Fruit fly (Drosophila melanogaster): ENCODE measurements around the gene CG9147.

CG9147 gene

dm6 chr2L:6082936-6083627 lies 17.3 kb downstream of the CG9147 start (continued):
- TF ChIP-seq shn (GFP tag; optimal IDR thresholded peaks at IDR 0.05) (no peak), CG2889 (GFP tag; IDR thresholded peaks at IDR 0.05) (no peak), Hmx (GFP tag; optimal IDR thresholded peaks at IDR 0.05) (no peak), Six4 (GFP tag; optimal IDR thresholded peaks at IDR 0.05) (no peak), Fer1 (GFP tag; optimal IDR thresholded peaks at IDR 0.05) (peak; percentile 57), bowl (GFP tag; IDR thresholded peaks at IDR 0.05) (no peak), CG17359 (tag; optimal IDR thresholded peaks at IDR 0.05) (no peak), row (GFP tag; IDR thresholded peaks at IDR 0.05) (no peak), kni (GFP tag; optimal IDR thresholded peaks at IDR 0.05) (peak; percentile 37), CG7745 (tag; optimal IDR thresholded peaks at IDR 0.05) (no peak), CG3995 (GFP tag; optimal IDR thresholded peaks at IDR 0.05) (no peak), ftz-f1 (GFP tag; optimal IDR thresholded peaks at IDR 0.05) (peak; percentile 96), CG1647 (GFP tag; optimal IDR thresholded peaks at IDR 0.05) (no peak), CG14014 (GFP tag; IDR thresholded peaks at IDR 0.05) (peak; percentile 11; the same call in 1 of the 2 replicates), abd-A (tag; optimal IDR thresholded peaks at IDR 0.05) (peak; percentile 66), HLH4C (GFP tag; IDR thresholded peaks at IDR 0.05; ENCODE audit: partially characterized antibody) (no peak), gsb (GFP tag; IDR thresholded peaks at IDR 0.05) (no peak), CG2120 (GFP tag; optimal IDR thresholded peaks at IDR 0.05) (peak; percentile 4), C15 (GFP tag; IDR thresholded peaks at IDR 0.05) (no peak), Eip74EF (GFP tag; optimal IDR thresholded peaks at IDR 0.05) (peak in 1 of 2 experiments; percentile 88), CG2116 (GFP tag; optimal IDR thresholded peaks at IDR 0.05) (peak; percentile 18), CG12071 (GFP tag; optimal IDR thresholded peaks at IDR 0.05) (peak; percentile 55), pnt (GFP tag; optimal IDR thresholded peaks at IDR 0.05) (no peak), Deaf1 (tag; optimal IDR thresholded peaks at IDR 0.05) (peak; percentile 99), CG11695 (GFP tag; IDR thresholded peaks at IDR 0.05) (no peak), zf30C (GFP tag; optimal IDR thresholded peaks at IDR 0.05) (no peak), dati (GFP tag; IDR thresholded peaks at IDR 0.05) (no peak), ab (GFP tag; optimal IDR thresholded peaks at IDR 0.05) (no peak), CG7786 (GFP tag; optimal IDR thresholded peaks at IDR 0.05) (no peak), Bteb2 (GFP tag; optimal IDR thresholded peaks at IDR 0.05) (no peak), CG8944 (GFP tag; optimal IDR thresholded peaks at IDR 0.05) (no peak), CG7357 (GFP tag; IDR thresholded peaks at IDR 0.05) (no peak), CG10209 (GFP tag; optimal IDR thresholded peaks at IDR 0.05) (peak; percentile 34), H2.0 (GFP tag; IDR thresholded peaks at IDR 0.05) (no peak), lov (optimal IDR thresholded peaks at IDR 0.05) (no peak), lov (GFP tag; IDR thresholded peaks at IDR 0.05) (no peak), vnd (GFP tag; IDR thresholded peaks at IDR 0.05; ENCODE audit: partially characterized antibody) (0 out of 3 replicates have a peak, but pooled peaks have one; percentile 21), CG12104 (GFP tag; optimal IDR thresholded peaks at IDR 0.05) (no peak), cg (GFP tag; optimal IDR thresholded peaks at IDR 0.05) (peak; percentile 60), gem (tag; optimal IDR thresholded peaks at IDR 0.05) (peak; percentile 19), CG34224 (GFP tag; IDR thresholded peaks at IDR 0.05; ENCODE audit: partially characterized antibody) (no peak; the same call in 2 of the 3 replicates), tll (GFP tag; optimal IDR thresholded peaks at IDR 0.05) (no peak), CG2678 (tag; optimal IDR thresholded peaks at IDR 0.05) (peak; percentile 4), slbo (GFP tag; IDR thresholded peaks at IDR 0.05) (no peak), CG17802 (tag; optimal IDR thresholded peaks at IDR 0.05) (no peak), CG18764 (GFP tag; optimal IDR thresholded peaks at IDR 0.05) (no peak), HHEX (GFP tag; optimal IDR thresholded peaks at IDR 0.05) (peak; percentile 45), Jarid2 (GFP tag; optimal IDR thresholded peaks at IDR 0.05) (no peak), CG1233 (GFP tag; optimal IDR thresholded peaks at IDR 0.05) (peak; percentile 2), twi (tag; optimal IDR thresholded peaks at IDR 0.05) (no peak)

Data from whole organism, embryonic.